Fruit fly (Drosophila melanogaster): ENCODE measurements around the gene Or65a.

The Or65a gene

dm6 chr3L:6312029-6312623, 8.3 kb upstream of the Or65a start (continued):
- TF ChIP-seq CG11294 (GFP tag; IDR thresholded peaks at IDR 0.05) (no peak), Sox102F (GFP tag; optimal IDR thresholded peaks at IDR 0.05) (no peak), CG11902 (GFP tag; optimal IDR thresholded peaks at IDR 0.05) (no peak), CG6792 (GFP tag; optimal IDR thresholded peaks at IDR 0.05) (no peak), CG8319 (GFP tag; optimal IDR thresholded peaks at IDR 0.05) (no peak), CG6808 (GFP tag; optimal IDR thresholded peaks at IDR 0.05) (no peak), esn (GFP tag; optimal IDR thresholded peaks at IDR 0.05) (peak; percentile 33), CG6854 (GFP tag; optimal IDR thresholded peaks at IDR 0.05) (no peak), acj6 (GFP tag; optimal IDR thresholded peaks at IDR 0.05) (no peak), Ets21C (GFP tag; optimal IDR thresholded peaks at IDR 0.05) (no peak), CG8632 (GFP tag; optimal IDR thresholded peaks at IDR 0.05) (no peak), CG11762 (GFP tag; optimal IDR thresholded peaks at IDR 0.05; ENCODE audit: insufficient read depth) (peak; percentile 30), Met (GFP tag; optimal IDR thresholded peaks at IDR 0.05) (peak; percentile 7), CG32006 (GFP tag; optimal IDR thresholded peaks at IDR 0.05) (peak; percentile 26), CG3919 (GFP tag; optimal IDR thresholded peaks at IDR 0.05) (peak; percentile 46), pdm3 (GFP tag; optimal IDR thresholded peaks at IDR 0.05) (peak; percentile 21), CG1621 (tag; optimal IDR thresholded peaks at IDR 0.05) (no peak), Lpt (GFP tag; optimal IDR thresholded peaks at IDR 0.05) (no peak), Blimp-1 (GFP tag; optimal IDR thresholded peaks at IDR 0.05) (no peak), fkh (GFP tag; optimal IDR thresholded peaks at IDR 0.05) (no peak), CG4318 (GFP tag; optimal IDR thresholded peaks at IDR 0.05) (no peak), CG8119 (GFP tag; IDR thresholded peaks at IDR 0.05) (no peak), spab (GFP tag; optimal IDR thresholded peaks at IDR 0.05) (peak; percentile 2), ss (GFP tag; optimal IDR thresholded peaks at IDR 0.05) (no peak)

DNA sequence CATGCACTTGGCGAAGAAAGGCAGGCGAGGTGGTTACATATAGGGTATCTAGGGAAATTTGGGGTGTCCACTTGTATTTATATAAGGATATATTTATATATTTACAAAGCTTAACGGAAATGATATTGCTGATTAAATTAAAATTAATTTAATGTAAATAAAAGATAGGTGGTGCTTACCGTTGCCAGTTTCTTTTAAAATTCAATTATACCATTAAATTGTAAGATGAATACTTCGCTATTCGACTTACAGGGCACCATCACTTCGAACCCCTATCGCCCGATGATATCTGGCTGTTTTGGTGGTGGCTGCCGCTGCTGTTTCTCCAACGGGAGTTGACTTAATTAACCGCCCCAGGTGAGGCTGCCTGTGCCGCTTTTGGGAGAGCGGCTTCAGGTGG, 4.7 kb upstream of the Or65a start:
- TF ChIP-seq eg (GFP tag; IDR thresholded peaks at IDR 0.05) (no peak), achi (GFP tag; optimal IDR thresholded peaks at IDR 0.05) (peak; percentile 6), Sox15 (GFP tag; optimal IDR thresholded peaks at IDR 0.05) (no peak), svp (GFP tag) (peak; percentile 19), Eip75B (GFP tag; optimal IDR thresholded peaks at IDR 0.05) (no peak), CG3032 (tag; optimal IDR thresholded peaks at IDR 0.05) (no peak), net (GFP tag; optimal IDR thresholded peaks at IDR 0.05) (no peak), CG34406 (GFP tag; optimal IDR thresholded peaks at IDR 0.05) (peak; percentile 6), CG6854 (GFP tag; optimal IDR thresholded peaks at IDR 0.05) (no peak), esn (GFP tag; optimal IDR thresholded peaks at IDR 0.05) (peak; percentile 4), Met (GFP tag; optimal IDR thresholded peaks at IDR 0.05) (peak; percentile 12), OdsH (GFP tag; optimal IDR thresholded peaks at IDR 0.05) (no peak), Eip78C (GFP tag) (peak; percentile 50)

DNA sequence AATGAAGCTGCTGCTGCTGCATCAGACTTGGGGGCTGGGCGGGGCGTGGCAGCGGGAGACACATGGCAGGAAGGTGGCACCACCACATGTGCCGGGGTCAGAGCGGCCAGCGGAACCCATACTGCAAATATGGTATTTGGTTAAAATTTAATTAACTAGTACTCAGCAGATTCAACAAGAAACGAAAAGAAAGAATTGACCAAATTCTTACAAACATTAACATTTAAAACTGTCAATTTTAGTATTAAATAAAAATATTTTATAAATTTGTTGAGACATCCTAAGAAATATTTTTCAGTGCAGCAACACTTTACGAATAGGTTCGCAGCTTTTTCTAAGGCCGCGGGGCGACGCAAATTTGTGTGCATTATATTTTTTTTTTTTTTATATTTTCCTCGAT, 2.9 kb upstream of the Or65a start:
- no peak for TF ChIP-seq CG3919 (GFP tag; optimal IDR thresholded peaks at IDR 0.05)
- no peak for TF ChIP-seq CG6854 (GFP tag; optimal IDR thresholded peaks at IDR 0.05)
- no peak for TF ChIP-seq CG8632 (GFP tag; optimal IDR thresholded peaks at IDR 0.05)
- no peak for TF ChIP-seq CG6808 (GFP tag; optimal IDR thresholded peaks at IDR 0.05)
- peak; percentile 57; the same call in 2 of the 3 replicates for TF ChIP-seq CG8119 (GFP tag; IDR thresholded peaks at IDR 0.05)
- no peak for TF ChIP-seq spab (GFP tag; optimal IDR thresholded peaks at IDR 0.05)
- peak; percentile 61; the same call in 2 of the 3 replicates for TF ChIP-seq eg (GFP tag; IDR thresholded peaks at IDR 0.05)
- TF ChIP-seq CG9139 (GFP tag; optimal IDR thresholded peaks at IDR 0.05) = no peak
- peak; percentile 43 for TF ChIP-seq CG15336 (GFP tag; IDR thresholded peaks at IDR 0.05)
- TF ChIP-seq CG4318 (GFP tag; optimal IDR thresholded peaks at IDR 0.05) = peak; percentile 11
- no peak for TF ChIP-seq vri (GFP tag; optimal IDR thresholded peaks at IDR 0.05)
- TF ChIP-seq Gug (GFP tag; IDR thresholded peaks at IDR 0.05) = no peak
- no peak for TF ChIP-seq CG10669 (GFP tag; optimal IDR thresholded peaks at IDR 0.05)
- TF ChIP-seq Sox15 (GFP tag; optimal IDR thresholded peaks at IDR 0.05) = no peak
- no peak for TF ChIP-seq CG11294 (GFP tag; IDR thresholded peaks at IDR 0.05)
- TF ChIP-seq svp (GFP tag) = peak; percentile 24
- TF ChIP-seq OdsH (GFP tag; optimal IDR thresholded peaks at IDR 0.05) = no peak
- TF ChIP-seq Hr4 (GFP tag; optimal IDR thresholded peaks at IDR 0.05) = no peak
- TF ChIP-seq esn (GFP tag; optimal IDR thresholded peaks at IDR 0.05) = no peak
- TF ChIP-seq Sox14 (GFP tag; optimal IDR thresholded peaks at IDR 0.05) = no peak
- TF ChIP-seq Smox (GFP tag; optimal IDR thresholded peaks at IDR 0.05) = no peak
- no peak for TF ChIP-seq topi (GFP tag; optimal IDR thresholded peaks at IDR 0.05)
- TF ChIP-seq lz (GFP tag; optimal IDR thresholded peaks at IDR 0.05) = no peak
- TF ChIP-seq Ets96B (tag; optimal IDR thresholded peaks at IDR 0.05) = no peak
- TF ChIP-seq Hr39 (GFP tag; optimal IDR thresholded peaks at IDR 0.05) = no peak
- no peak for TF ChIP-seq achi (GFP tag; optimal IDR thresholded peaks at IDR 0.05)
- TF ChIP-seq acj6 (GFP tag; optimal IDR thresholded peaks at IDR 0.05) = no peak
- no peak for TF ChIP-seq fkh (GFP tag; optimal IDR thresholded peaks at IDR 0.05)
- no peak for TF ChIP-seq cyc (GFP tag; optimal IDR thresholded peaks at IDR 0.05)
